Fruit fly (Drosophila melanogaster): ENCODE measurements around the gene Eig71Ef.

Gene Eig71Ef

dm6 chr3L:15672800-15673199 is 15.6 kb upstream of the Eig71Ef start (continued):
- TF ChIP-seq ara (GFP tag; IDR thresholded peaks at IDR 0.05): peak; percentile 50; the same call in 1 of the 2 replicates
- peak; percentile 39 for TF ChIP-seq fd96Cb (tag; optimal IDR thresholded peaks at IDR 0.05)
- TF ChIP-seq Dp (GFP tag; optimal IDR thresholded peaks at IDR 0.05): no peak
- TF ChIP-seq CG9727 (GFP tag; optimal IDR thresholded peaks at IDR 0.05): peak; percentile 59
- no peak for TF ChIP-seq CG14014 (GFP tag; IDR thresholded peaks at IDR 0.05)
- TF ChIP-seq CG1602 (GFP tag; optimal IDR thresholded peaks at IDR 0.05): peak; percentile 15
- peak; percentile 29 for TF ChIP-seq CG1603 (tag; optimal IDR thresholded peaks at IDR 0.05)
- no peak for TF ChIP-seq CG6175 (GFP tag; IDR thresholded peaks at IDR 0.05)
- peak; percentile 48 for TF ChIP-seq Ssrp (tag; optimal IDR thresholded peaks at IDR 0.05)
- peak; percentile 27 for TF ChIP-seq Oli (tag; optimal IDR thresholded peaks at IDR 0.05)
- TF ChIP-seq Mrtf (GFP tag; IDR thresholded peaks at IDR 0.05): no peak
- TF ChIP-seq CG6272 (GFP tag; IDR thresholded peaks at IDR 0.05): no peak
- no peak for TF ChIP-seq CG4328 (GFP tag; optimal IDR thresholded peaks at IDR 0.05)
- peak in 1 of 2 experiments; percentile 20 for TF ChIP-seq dpn (GFP tag; optimal IDR thresholded peaks at IDR 0.05)
- peak; percentile 51 for TF ChIP-seq unpg (GFP tag; optimal IDR thresholded peaks at IDR 0.05)
- TF ChIP-seq CG11504 (tag; optimal IDR thresholded peaks at IDR 0.05): peak; percentile 44
- no peak for TF ChIP-seq sob (GFP tag; IDR thresholded peaks at IDR 0.05)
- TF ChIP-seq Awh (GFP tag; IDR thresholded peaks at IDR 0.05): no peak
- no peak for TF ChIP-seq dan (GFP tag; IDR thresholded peaks at IDR 0.05)
- peak; percentile 87 for TF ChIP-seq sens (GFP tag)
- no peak for TF ChIP-seq Hr78 (GFP tag; optimal IDR thresholded peaks at IDR 0.05)
- TF ChIP-seq CG12769 (tag; optimal IDR thresholded peaks at IDR 0.05): no peak
- peak; percentile 43 for TF ChIP-seq az2 (GFP tag; optimal IDR thresholded peaks at IDR 0.05)
- no peak for TF ChIP-seq CG11247 (GFP tag; IDR thresholded peaks at IDR 0.05)
- peak; percentile 31 for TF ChIP-seq stwl (tag; optimal IDR thresholded peaks at IDR 0.05)
- no peak for TF ChIP-seq dm (GFP tag; optimal IDR thresholded peaks at IDR 0.05)
- no peak for TF ChIP-seq sug (tag; optimal IDR thresholded peaks at IDR 0.05)
- 0 out of 3 replicates have a peak, but pooled peaks have one; percentile 15 for TF ChIP-seq otp (GFP tag; IDR thresholded peaks at IDR 0.05)
- TF ChIP-seq CG30431 (GFP tag; optimal IDR thresholded peaks at IDR 0.05): peak; percentile 25
- no peak for TF ChIP-seq emc (GFP tag; optimal IDR thresholded peaks at IDR 0.05)
- no peak for TF ChIP-seq Trl (optimal IDR thresholded peaks at IDR 0.05)
- TF ChIP-seq Trl (GFP tag; optimal IDR thresholded peaks at IDR 0.05): no peak
- TF ChIP-seq CG3847 (GFP tag; IDR thresholded peaks at IDR 0.05): no peak
- peak; percentile 7 for TF ChIP-seq cato (GFP tag; optimal IDR thresholded peaks at IDR 0.05; ENCODE audit: borderline replicate concordance)
- peak; percentile 38 for TF ChIP-seq gcm (GFP tag; optimal IDR thresholded peaks at IDR 0.05)
- peak; percentile 62; the same call in 1 of the 2 replicates for TF ChIP-seq Xrp1 (GFP tag; IDR thresholded peaks at IDR 0.05)
- TF ChIP-seq Fer1 (GFP tag; optimal IDR thresholded peaks at IDR 0.05): no peak
- no peak for TF ChIP-seq Abd-B (GFP tag; optimal IDR thresholded peaks at IDR 0.05)
- TF ChIP-seq tgo (GFP tag; IDR thresholded peaks at IDR 0.05): no peak
- TF ChIP-seq pros (GFP tag; optimal IDR thresholded peaks at IDR 0.05): no peak
- no peak for TF ChIP-seq CG3407 (GFP tag; optimal IDR thresholded peaks at IDR 0.05)
- peak; percentile 31 for TF ChIP-seq CG8924 (tag; optimal IDR thresholded peaks at IDR 0.05)
- TF ChIP-seq pita (GFP tag; optimal IDR thresholded peaks at IDR 0.05): no peak
- TF ChIP-seq B-H2 (GFP tag; optimal IDR thresholded peaks at IDR 0.05): no peak
- TF ChIP-seq CG17361 (GFP tag; IDR thresholded peaks at IDR 0.05): peak; percentile 55; the same call in 2 of the 3 replicates
- TF ChIP-seq CG15601 (tag; optimal IDR thresholded peaks at IDR 0.05): peak; percentile 35
- TF ChIP-seq Neu2 (GFP tag; optimal IDR thresholded peaks at IDR 0.05; ENCODE audit: borderline replicate concordance): no peak
- TF ChIP-seq NC2β (GFP tag; optimal IDR thresholded peaks at IDR 0.05): no peak
- TF ChIP-seq CG2116 (GFP tag; optimal IDR thresholded peaks at IDR 0.05): no peak
- peak; percentile 29 for TF ChIP-seq CG13424 (tag; optimal IDR thresholded peaks at IDR 0.05)
- no peak for TF ChIP-seq CG16813 (GFP tag; IDR thresholded peaks at IDR 0.05; ENCODE audit: partially characterized antibody)

All from whole organism, embryonic.